Worm (Caenorhabditis elegans) whole organism, L4/young adult: ENCODE measurements around the gene F15A4.10.
"Not testable (repeated sequence)": the region's sequence is repeated elsewhere in the genome, so short reads cannot be mapped to it uniquely, and the experiment has no call there.

ENCODE experiments used
- W03F9.2 ChIP-seq: fragments of 150-350 bp; optimal IDR thresholded peaks from 2 replicates; lab custom pipeline; 2014; ENCODE audit warnings: missing biosample characterization, missing genetic modification characterization
- dao-5 ChIP-seq: sonication (generic microtip); optimal IDR thresholded peaks from 2 replicates; lab custom pipeline; 2016; ENCODE audit warnings: missing genotype, missing genetic modification characterization, moderate library complexity, missing compliant biosample characterization
- him-1 ChIP-seq: sonication (generic microtip); optimal IDR thresholded peaks from 2 replicates; lab custom pipeline; 2016; ENCODE audit warnings: missing genotype, missing genetic modification reagents, missing genetic modification characterization, missing compliant biosample characterization

Gene F15A4.10

ce11 chrII:12465557-12465956 lies 19.4 kb downstream of the F15A4.10 start, which contains the start of gene sre-37:
TSS of gene sre-37 (plus strand) at chrII:12465857.
- TF ChIP-seq dao-5 (tag; lab: Kevin White, UChicago): no peak

ce11 chrII:12462244-12462643 lies 22.7 kb downstream of the F15A4.10 start, which contains the start of gene F15A4.2:
TSS of gene F15A4.2 (plus strand) at chrII:12462544.
- TF ChIP-seq him-1 (tag; lab: Kevin White, UChicago): no peak
- TF ChIP-seq W03F9.2 (tag; lab: Kevin White, UChicago): no peak
- no peak for TF ChIP-seq dao-5 (tag; lab: Kevin White, UChicago)

- TF ChIP-seq dao-5 (tag; lab: Kevin White, UChicago): no peak
- no peak for TF ChIP-seq W03F9.2 (tag; lab: Kevin White, UChicago)
- TF ChIP-seq him-1 (tag; lab: Kevin White, UChicago): no peak
These were observed 24.1 kb downstream of the F15A4.10 start, which contains the start of gene tag-280 for ce11 chrII:12460602-12461453. TSS of gene tag-280 (plus strand) at chrII:12460652.

- TF ChIP-seq him-1 (tag; lab: Kevin White, UChicago) (no peak), W03F9.2 (tag; lab: Kevin White, UChicago) (peak; percentile 72)
These were observed 25.5 kb downstream of the F15A4.10 start, which contains the start of gene tag-281 for ce11 chrII:12459422-12459821. TSS of gene tag-281 (plus strand) at chrII:12459761.

- TF ChIP-seq dao-5 (tag; lab: Kevin White, UChicago) (no peak), him-1 (tag; lab: Kevin White, UChicago) (no peak), W03F9.2 (tag; lab: Kevin White, UChicago) (no peak)
These were observed 27.7 kb downstream of the F15A4.10 start, which contains the start of gene sre-38 for ce11 chrII:12457275-12457674. TSS of gene sre-38 (plus strand) at chrII:12457575.

ce11 chrII:12456633-12457032 lies 28.3 kb downstream of the F15A4.10 start, which contains the start of gene sre-32:
TSS of gene sre-32 (minus strand) at chrII:12456733.
- TF ChIP-seq him-1 (tag; lab: Kevin White, UChicago) (no peak), dao-5 (tag; lab: Kevin White, UChicago) (no peak), W03F9.2 (tag; lab: Kevin White, UChicago) (no peak)

ce11 chrII:12452754-12453352 lies 32.1 kb downstream of the F15A4.10 start, which contains the start of the genes sre-35 and sre-33:
TSS of gene sre-35 (minus strand) at chrII:12452854.
TSS of gene sre-33 (plus strand) at chrII:12453302.
- no peak for TF ChIP-seq him-1 (tag; lab: Kevin White, UChicago)
- no peak for TF ChIP-seq dao-5 (tag; lab: Kevin White, UChicago)
- no peak for TF ChIP-seq W03F9.2 (tag; lab: Kevin White, UChicago)

- TF ChIP-seq W03F9.2 (tag; lab: Kevin White, UChicago) (no peak), him-1 (tag; lab: Kevin White, UChicago) (no peak), dao-5 (tag; lab: Kevin White, UChicago) (no peak)
These were observed 35.1 kb downstream of the F15A4.10 start, which contains the start of gene sre-34 for ce11 chrII:12449849-12450248. TSS of gene sre-34 (plus strand) at chrII:12450149.

ce11 chrII:12448241-12448640 lies 36.7 kb downstream of the F15A4.10 start, which contains the start of gene srh-27:
TSS of gene srh-27 (plus strand) at chrII:12448541.
- TF ChIP-seq dao-5 (tag; lab: Kevin White, UChicago) (no peak), W03F9.2 (tag; lab: Kevin White, UChicago) (no peak), him-1 (tag; lab: Kevin White, UChicago) (no peak)

- no peak for TF ChIP-seq him-1 (tag; lab: Kevin White, UChicago)
- TF ChIP-seq W03F9.2 (tag; lab: Kevin White, UChicago): no peak
- no peak for TF ChIP-seq dao-5 (tag; lab: Kevin White, UChicago)
These were observed 40.1 kb downstream of the F15A4.10 start, which contains the start of the genes W05H5.1 and pitr-6 for ce11 chrII:12444679-12445376. TSS of gene W05H5.1 (minus strand) at chrII:12444779. TSS of gene pitr-6 (plus strand) at chrII:12445326.

- not testable (repeated sequence) for TF ChIP-seq W03F9.2, dao-5, him-1 (tag; lab: Kevin White, UChicago)
These were observed 43.8 kb downstream of the F15A4.10 start, which contains the start of gene Y57A10C.10 for ce11 chrII:12441164-12441563. TSS of gene Y57A10C.10 (minus strand) at chrII:12441264.

ce11 chrII:12438441-12438840 lies 46.5 kb downstream of the F15A4.10 start, which contains the start of gene Y57A10C.9:
TSS of gene Y57A10C.9 (minus strand) at chrII:12438541.
- TF ChIP-seq W03F9.2 (tag; lab: Kevin White, UChicago) (no peak), him-1 (tag; lab: Kevin White, UChicago) (no peak), dao-5 (tag; lab: Kevin White, UChicago) (no peak)
